Worm (Caenorhabditis elegans) whole organism, L4 larva: ENCODE results near the gene R04B5.6.

Experiments
- D1046.2 ChIP-seq: fragments of 200-800 bp; sonication (Bioruptor generic); IDR thresholded peaks from 2 replicates; pipeline ENCODE4 v1.3.6; 2022; ENCODE audit warnings: missing genetic modification characterization, missing compliant biosample characterization
- F10B5.3 ChIP-seq: sonication (generic microtip); optimal IDR thresholded peaks from 2 replicates; lab custom pipeline; 2016; ENCODE audit warnings: mild to moderate bottlenecking, missing genetic modification characterization, missing compliant biosample characterization
- T20F7.1 ChIP-seq: fragments of 200-800 bp; sonication (Bioruptor generic); optimal IDR thresholded peaks from 2 replicates; lab custom pipeline; 2018; ENCODE audit warnings: mild to moderate bottlenecking, missing genetic modification characterization, missing compliant biosample characterization
- Y105C5A.15 ChIP-seq: fragments of 200-800 bp; sonication (Bioruptor generic); IDR thresholded peaks from 2 replicates; pipeline ENCODE4 v1.3.6; 2022; ENCODE audit warnings: missing genetic modification characterization, missing compliant biosample characterization
- Y48G9A.11 ChIP-seq: fragments of 200-800 bp; sonication (Bioruptor generic); IDR thresholded peaks from 2 replicates; pipeline ENCODE4 v1.3.6; 2022; ENCODE audit warnings: missing genetic modification reagents, missing genetic modification characterization, missing compliant biosample characterization
- ZK337.2 ChIP-seq: fragments of 200-800 bp; sonication (Bioruptor generic); IDR thresholded peaks from 2 replicates; pipeline ENCODE4 v1.3.6; 2022; ENCODE audit warnings: missing genetic modification reagents, missing genetic modification characterization, missing compliant biosample characterization
- ZK546.5 ChIP-seq, 2 experiments: sonication (generic microtip); optimal IDR thresholded peaks; 2 replicates each; lab custom pipeline; 2017; ENCODE audit warnings: missing biosample characterization in 2 of 2, missing genetic modification characterization in 2 of 2
- aha-1 ChIP-seq: fragments of 150-350 bp; peaks from one replicate; lab custom pipeline; 2014; ENCODE audit warnings: missing biosample characterization, missing genetic modification characterization
- arid-1 ChIP-seq: fragments of 200-800 bp; sonication (Bioruptor generic); conservative IDR thresholded peaks from 2 replicates; pipeline ENCODE4 v1.3.6; 2022; ENCODE audit warnings: missing genetic modification reagents, missing genetic modification characterization, missing compliant biosample characterization
- attf-4 ChIP-seq: sonication (generic microtip); optimal IDR thresholded peaks from 3 replicates; lab custom pipeline; 2017; ENCODE audit warnings: missing biosample characterization, missing genetic modification characterization
- ceh-20 ChIP-seq: fragments of 200-800 bp; sonication (Bioruptor generic); IDR thresholded peaks from 2 replicates; pipeline ENCODE4 v1.3.6; 2022; ENCODE audit warnings: missing genetic modification reagents, missing genetic modification characterization, missing compliant biosample characterization
- ceh-28 ChIP-seq: fragments of 150-350 bp; optimal IDR thresholded peaks from 2 replicates; lab custom pipeline; 2014; ENCODE audit warnings: missing biosample characterization, missing genetic modification reagents, missing genetic modification characterization
- ceh-32 ChIP-seq: sonication (generic microtip); optimal IDR thresholded peaks from 2 replicates; lab custom pipeline; 2016; ENCODE audit warnings: mild to moderate bottlenecking, missing genetic modification characterization, missing compliant biosample characterization; ENCODE audit not compliant: poor library complexity
- ctbp-1 ChIP-seq: fragments of 200-800 bp; sonication (Bioruptor generic); IDR thresholded peaks from 2 replicates; pipeline ENCODE4 v1.3.6; 2022; ENCODE audit warnings: missing genetic modification reagents, missing genetic modification characterization, missing compliant biosample characterization
- daf-12 ChIP-seq: fragments of 150-350 bp; optimal IDR thresholded peaks from 2 replicates; lab custom pipeline; 2014; ENCODE audit warnings: missing biosample characterization, missing genetic modification reagents, missing genetic modification characterization
- daf-16 ChIP-seq, 3 experiments: sonication (generic microtip); optimal IDR thresholded peaks; 2 replicates each; lab custom pipeline; 2016 to 2017; ENCODE audit warnings: missing genetic modification characterization in 3 of 3, missing genetic modification reagents in 3 of 3, mild to moderate bottlenecking in 2 of 3, missing compliant biosample characterization in 2 of 3, missing biosample characterization in 1 of 3, moderate library complexity in 1 of 3
- dmd-6 ChIP-seq: fragments of 200-800 bp; sonication (Bioruptor generic); IDR thresholded peaks from 2 replicates; pipeline ENCODE4 v1.3.6; 2022; ENCODE audit warnings: missing genetic modification reagents, missing genetic modification characterization, missing compliant biosample characterization
- dmd-8 ChIP-seq: fragments of 200-800 bp; sonication (Bioruptor generic); IDR thresholded peaks from 2 replicates; pipeline ENCODE4 v1.3.6; 2022; ENCODE audit warnings: missing genetic modification characterization, missing compliant biosample characterization
- dve-1 ChIP-seq: sonication (generic microtip); optimal IDR thresholded peaks from 2 replicates; lab custom pipeline; 2017; ENCODE audit warnings: antibody characterized with exemption, mild to moderate bottlenecking, missing genetic modification characterization, missing compliant biosample characterization; ENCODE audit not compliant: insufficient read depth
- egl-43 ChIP-seq: fragments of 200-800 bp; sonication (Bioruptor generic); IDR thresholded peaks from 2 replicates; pipeline ENCODE4 v1.3.6; 2022; ENCODE audit warnings: missing genetic modification reagents, missing genetic modification characterization, missing compliant biosample characterization
- hif-1 ChIP-seq, 2 experiments: sonication (generic microtip); optimal IDR thresholded peaks; 2 replicates each; lab custom pipeline; 2016 to 2017; ENCODE audit warnings: missing compliant biosample characterization in 2 of 2, missing genetic modification characterization in 2 of 2, missing genetic modification reagents in 2 of 2, missing genotype in 2 of 2, mild to moderate bottlenecking in 1 of 2
- hlh-11 ChIP-seq: fragments of 200-800 bp; sonication (Bioruptor generic); optimal IDR thresholded peaks from 2 replicates; lab custom pipeline; 2018; ENCODE audit warnings: mild to moderate bottlenecking, missing genetic modification characterization, missing compliant biosample characterization
- jun-1 ChIP-seq: fragments of 150-350 bp; optimal IDR thresholded peaks from 2 replicates; lab custom pipeline; 2014; ENCODE audit warnings: missing biosample characterization, missing genetic modification reagents, missing genetic modification characterization
- lim-7 ChIP-seq: fragments of 200-800 bp; sonication (Bioruptor generic); IDR thresholded peaks from 2 replicates; pipeline ENCODE4 v1.3.6; 2022; ENCODE audit warnings: missing genetic modification characterization, missing compliant biosample characterization
- lin-1 ChIP-seq: fragments of 200-800 bp; sonication (Bioruptor generic); IDR thresholded peaks from 2 replicates; pipeline ENCODE4 v1.3.6; 2022; ENCODE audit warnings: missing genetic modification reagents, missing genetic modification characterization, missing compliant biosample characterization
- lin-15B ChIP-seq: fragments of 150-350 bp; sonication (generic microtip); optimal IDR thresholded peaks from 3 replicates; lab custom pipeline; 2014; ENCODE audit warnings: missing biosample characterization, missing genetic modification characterization
- lin-29 ChIP-seq: fragments of 200-800 bp; sonication (Bioruptor generic); IDR thresholded peaks from 2 replicates; pipeline ENCODE4 v1.3.6; 2022; ENCODE audit warnings: missing genetic modification reagents, missing genetic modification characterization, missing compliant biosample characterization
- lin-38 ChIP-seq: fragments of 200-800 bp; sonication (Bioruptor generic); IDR thresholded peaks from 2 replicates; pipeline ENCODE4 v1.3.6; 2022; ENCODE audit warnings: missing genetic modification reagents, missing genetic modification characterization, missing compliant biosample characterization
- lin-39 ChIP-seq: fragments of 150-350 bp; optimal IDR thresholded peaks from 2 replicates; lab custom pipeline; 2014; ENCODE audit warnings: missing biosample characterization, missing genetic modification reagents, missing genetic modification characterization
- lir-3 ChIP-seq: sonication (generic microtip); optimal IDR thresholded peaks from 2 replicates; lab custom pipeline; 2016; ENCODE audit warnings: mild to moderate bottlenecking, missing genetic modification characterization, missing compliant biosample characterization
- lsy-2 ChIP-seq, 2 experiments: fragments of 150-350 bp in 1 of 2; sonication (generic microtip) in 1 of 2; optimal IDR thresholded peaks; 2 replicates each; lab custom pipeline; 2014 to 2017; ENCODE audit warnings: missing biosample characterization in 2 of 2, missing genetic modification characterization in 2 of 2
- madf-5 ChIP-seq, 2 experiments: fragments of 200-800 bp; sonication (Bioruptor generic); IDR thresholded peaks; 2 replicates each; pipeline ENCODE4 v1.3.6; 2022; ENCODE audit warnings: missing compliant biosample characterization in 2 of 2, missing genetic modification characterization in 2 of 2
- mep-1 ChIP-seq: fragments of 150-350 bp; sonication (generic microtip); optimal IDR thresholded peaks from 3 replicates; lab custom pipeline; 2014; ENCODE audit warnings: missing biosample characterization, missing genetic modification characterization
- nhr-10 ChIP-seq: fragments of 150-350 bp; optimal IDR thresholded peaks from 2 replicates; lab custom pipeline; 2014; ENCODE audit warnings: missing biosample characterization, missing genetic modification characterization
- nhr-11 ChIP-seq: fragments of 150-350 bp; optimal IDR thresholded peaks from 2 replicates; lab custom pipeline; 2014; ENCODE audit warnings: missing biosample characterization, missing genetic modification characterization
- nhr-25 ChIP-seq: sonication (generic microtip); optimal IDR thresholded peaks from 2 replicates; lab custom pipeline; 2017; ENCODE audit warnings: missing genetic modification characterization, mild to moderate bottlenecking, missing compliant biosample characterization, antibody characterized with exemption, moderate library complexity, borderline replicate concordance; ENCODE audit not compliant: insufficient read depth
- nhr-42 ChIP-seq: fragments of 200-800 bp; sonication (Bioruptor generic); IDR thresholded peaks from 2 replicates; pipeline ENCODE4 v1.3.6; 2022; ENCODE audit warnings: missing genetic modification characterization, missing compliant biosample characterization
- nhr-48 ChIP-seq: sonication (generic microtip); optimal IDR thresholded peaks from 2 replicates; lab custom pipeline; 2016; ENCODE audit warnings: mild to moderate bottlenecking, missing genetic modification characterization, missing compliant biosample characterization
- nhr-76 ChIP-seq: fragments of 150-350 bp; optimal IDR thresholded peaks from 2 replicates; lab custom pipeline; 2014; ENCODE audit warnings: missing biosample characterization, missing genetic modification characterization
- rbr-2 ChIP-seq: sonication (generic microtip); optimal IDR thresholded peaks from 2 replicates; lab custom pipeline; 2016; ENCODE audit warnings: missing genotype, missing genetic modification characterization, missing compliant biosample characterization
- set-16 ChIP-seq: fragments of 200-800 bp; sonication (Bioruptor generic); IDR thresholded peaks from 2 replicates; pipeline ENCODE4 v1.3.6; 2022; ENCODE audit warnings: missing genetic modification reagents, missing genetic modification characterization, missing compliant biosample characterization
- snpc-1.2 ChIP-seq: fragments of 200-800 bp; sonication (Bioruptor generic); IDR thresholded peaks from 2 replicates; pipeline ENCODE4 v1.3.6; 2022; ENCODE audit warnings: missing genetic modification reagents, missing genetic modification characterization, missing compliant biosample characterization
- spr-1 ChIP-seq: sonication (generic microtip); optimal IDR thresholded peaks from 2 replicates; lab custom pipeline; 2016; ENCODE audit warnings: mild to moderate bottlenecking, missing genetic modification characterization, missing compliant biosample characterization
- spr-3 ChIP-seq: fragments of 200-800 bp; sonication (Bioruptor generic); optimal IDR thresholded peaks from 2 replicates; lab custom pipeline; 2018; ENCODE audit warnings: mild to moderate bottlenecking, missing genetic modification characterization, missing compliant biosample characterization
- tra-1 ChIP-seq: fragments of 200-800 bp; sonication (Bioruptor generic); IDR thresholded peaks from 2 replicates; pipeline ENCODE4 v1.3.6; 2022; ENCODE audit warnings: missing genetic modification reagents, missing genetic modification characterization, missing compliant biosample characterization
- unc-39 ChIP-seq: sonication (generic microtip); optimal IDR thresholded peaks from 2 replicates; lab custom pipeline; 2017; ENCODE audit warnings: missing biosample characterization, missing genetic modification characterization
- vab-7 ChIP-seq: fragments of 200-800 bp; sonication (Bioruptor generic); IDR thresholded peaks from 2 replicates; pipeline ENCODE4 v1.3.6; 2022; ENCODE audit warnings: missing genetic modification reagents, missing genetic modification characterization, missing compliant biosample characterization
- zag-1 ChIP-seq: fragments of 150-350 bp; optimal IDR thresholded peaks from 2 replicates; lab custom pipeline; 2014; ENCODE audit warnings: missing biosample characterization, missing genetic modification characterization
- zip-2 ChIP-seq: fragments of 150-350 bp; optimal IDR thresholded peaks from 2 replicates; lab custom pipeline; 2014; ENCODE audit warnings: missing biosample characterization, missing genetic modification characterization

R04B5.6 gene

ce11 chrV:10086141-10086540 is 1.2 kb downstream of the R04B5.6 start:
- TF ChIP-seq aha-1 (tag; lab: Kevin White, UChicago) (no peak), nhr-10 (tag; lab: Kevin White, UChicago) (no peak), attf-4 (no peak), snpc-1.2 (GFP tag; lab: Robert Waterston, UW) (no peak), daf-16 (GFP tag; optimal IDR thresholded peaks at IDR 0.05; lab: Kevin White, UChicago) (peak in 1 of 2 experiments; percentile 72), daf-16 (tag; optimal IDR thresholded peaks at IDR 0.05; lab: Kevin White, UChicago) (no peak)
- TF ChIP-seq, all 104 proteins: peak for 1

- TF ChIP-seq lsy-2 (tag; optimal IDR thresholded peaks at IDR 0.05; lab: Kevin White, UChicago) (peak in 1 of 2 experiments; percentile 33), egl-43 (GFP tag; lab: Robert Waterston, UW) (no peak), madf-5 (GFP tag; IDR thresholded peaks at IDR 0.05; lab: Robert Waterston, UW) (no peak), ceh-20 (no peak), nhr-11 (peak; percentile 24), vab-7 (no peak), ZK546.5 (tag; optimal IDR thresholded peaks at IDR 0.05; lab: Kevin White, UChicago) (no peak), lin-39 (tag; lab: Kevin White, UChicago) (no peak), ZK337.2 (GFP tag; lab: Robert Waterston, UW) (no peak), hlh-11 (tag; lab: Kevin White, UChicago) (peak; percentile 74), nhr-48 (tag; lab: Kevin White, UChicago) (peak; percentile 49), dve-1 (tag; lab: Kevin White, UChicago) (peak; percentile 98), T20F7.1 (GFP tag; lab: Kevin White, UChicago) (peak; percentile 8), lir-3 (tag; lab: Kevin White, UChicago) (no peak), lin-29 (GFP tag; lab: Robert Waterston, UW) (no peak), attf-4 (no peak), zip-2 (tag; lab: Kevin White, UChicago) (no peak), nhr-42 (GFP tag; lab: Robert Waterston, UW) (no peak), lim-7 (GFP tag; lab: Robert Waterston, UW) (no peak), spr-3 (no peak), unc-39 (tag; lab: Kevin White, UChicago) (no peak), D1046.2 (GFP tag; lab: Robert Waterston, UW) (no peak), nhr-76 (no peak), arid-1 (GFP tag; lab: Robert Waterston, UW) (no peak), daf-12 (tag; lab: Kevin White, UChicago) (no peak), Y48G9A.11 (GFP tag; lab: Robert Waterston, UW) (no peak), tra-1 (GFP tag; lab: Robert Waterston, UW) (0 out of 2 replicates have a peak, but pooled peaks have one; percentile 46), lin-38 (GFP tag; lab: Robert Waterston, UW) (no peak), lin-15B (tag; lab: Kevin White, UChicago) (no peak), dmd-6 (GFP tag; lab: Robert Waterston, UW) (peak; percentile 67), spr-1 (no peak), rbr-2 (no peak), Y105C5A.15 (GFP tag; lab: Robert Waterston, UW) (no peak), nhr-25 (no peak), dmd-8 (GFP tag; lab: Robert Waterston, UW) (no peak), ceh-28 (tag; lab: Kevin White, UChicago) (no peak), daf-16 (GFP tag; optimal IDR thresholded peaks at IDR 0.05; lab: Kevin White, UChicago) (no peak), daf-16 (tag; optimal IDR thresholded peaks at IDR 0.05; lab: Kevin White, UChicago) (peak; percentile 70), jun-1 (tag; lab: Kevin White, UChicago) (no peak), set-16 (GFP tag; lab: Robert Waterston, UW) (no peak), ctbp-1 (no peak), lin-1 (no peak), F10B5.3 (tag; lab: Kevin White, UChicago) (no peak), hif-1 (tag; optimal IDR thresholded peaks at IDR 0.05; lab: Kevin White, UChicago) (no peak), ceh-32 (tag; lab: Kevin White, UChicago) (no peak), zag-1 (no peak), mep-1 (peak; percentile 13)
These were observed 2.1 kb downstream of the R04B5.6 start, which contains the start of gene R04B5.5 for ce11 chrV:10087103-10087502. Gene R04B5.5, plus strand, starts transcription at chrV:10087480.
